Fruit fly (Drosophila melanogaster) whole organism, embryonic: Measurements from ENCODE around the gene CG7781.

Experiments used
- Adf1 ChIP-seq: fragments of 200-800 bp; sonication (Bioruptor generic); IDR thresholded peaks from 2 replicates; pipeline ENCODE4 v1.3.6; 2022; ENCODE audit warnings: missing biosample characterization, missing genetic modification characterization
- Atf-2 ChIP-seq: fragments of 200-800 bp; sonication (Bioruptor generic); optimal IDR thresholded peaks from 2 replicates; lab custom pipeline; 2016; ENCODE audit warnings: missing biosample characterization, missing genetic modification characterization
- CG11695 ChIP-seq: fragments of 200-800 bp; sonication (Bioruptor generic); IDR thresholded peaks from 3 replicates; pipeline ENCODE4 v1.3.6; 2022; ENCODE audit warnings: missing biosample characterization, missing genetic modification characterization
- CG12391 ChIP-seq: fragments of 200-800 bp; sonication (Bioruptor generic); optimal IDR thresholded peaks from 3 replicates; lab custom pipeline; 2018; ENCODE audit warnings: missing biosample characterization, mild to moderate bottlenecking, missing genetic modification characterization, moderate library complexity
- CG13894 ChIP-seq: fragments of 200-800 bp; sonication (Bioruptor generic); optimal IDR thresholded peaks from 3 replicates; lab custom pipeline; 2018; ENCODE audit warnings: missing biosample characterization, mild to moderate bottlenecking, missing genetic modification characterization, moderate library complexity
- CG1647 ChIP-seq: fragments of 200-800 bp; sonication (Bioruptor generic); optimal IDR thresholded peaks from 3 replicates; lab custom pipeline; 2016; ENCODE audit warnings: missing biosample characterization, missing genetic modification characterization
- CG17359 ChIP-seq: fragments of 200-800 bp; sonication (Bioruptor generic); optimal IDR thresholded peaks from 3 replicates; lab custom pipeline; 2018; ENCODE audit warnings: missing biosample characterization, mild to moderate bottlenecking, missing genetic modification characterization, moderate library complexity
- CG1792 ChIP-seq: fragments of 200-800 bp; sonication (Bioruptor generic); optimal IDR thresholded peaks from 2 replicates; lab custom pipeline; 2016; ENCODE audit warnings: missing biosample characterization, missing genetic modification characterization
- CG2116 ChIP-seq: fragments of 200-800 bp; sonication (Bioruptor generic); optimal IDR thresholded peaks from 3 replicates; lab custom pipeline; 2018; ENCODE audit warnings: missing biosample characterization, mild to moderate bottlenecking, missing genetic modification characterization
- CG30403 ChIP-seq: fragments of 200-800 bp; sonication (Bioruptor generic); optimal IDR thresholded peaks from 3 replicates; lab custom pipeline; 2016; ENCODE audit warnings: missing biosample characterization, missing genetic modification characterization
- CG33213 ChIP-seq: fragments of 200-800 bp; sonication (Bioruptor generic); optimal IDR thresholded peaks from 3 replicates; lab custom pipeline; 2016; ENCODE audit warnings: missing biosample characterization, missing genetic modification characterization
- CG3995 ChIP-seq: fragments of 200-800 bp; sonication (Bioruptor generic); optimal IDR thresholded peaks from 3 replicates; lab custom pipeline; 2016; ENCODE audit warnings: missing biosample characterization, missing genetic modification characterization
- CG4404 ChIP-seq: fragments of 200-800 bp; sonication (Bioruptor generic); IDR thresholded peaks from 2 replicates; pipeline ENCODE4 v1.3.6; 2022; ENCODE audit warnings: missing biosample characterization, missing genetic modification characterization
- CG6654 ChIP-seq: fragments of 200-800 bp; sonication (Bioruptor generic); optimal IDR thresholded peaks from 2 replicates; lab custom pipeline; 2017; ENCODE audit warnings: missing biosample characterization, mild to moderate bottlenecking, missing genetic modification characterization
- CG6683 ChIP-seq: fragments of 200-800 bp; sonication (Bioruptor generic); optimal IDR thresholded peaks from 2 replicates; lab custom pipeline; 2017; ENCODE audit warnings: missing biosample characterization, mild to moderate bottlenecking, missing genetic modification characterization, missing genetic modification reagents
- CG7556 ChIP-seq: fragments of 200-800 bp; sonication (Bioruptor generic); optimal IDR thresholded peaks from 2 replicates; lab custom pipeline; 2017; ENCODE audit warnings: missing biosample characterization, mild to moderate bottlenecking, missing genetic modification characterization
- CG7839 ChIP-seq: fragments of 200-800 bp; sonication (Bioruptor generic); optimal IDR thresholded peaks from 3 replicates; lab custom pipeline; 2018; ENCODE audit warnings: missing biosample characterization, mild to moderate bottlenecking, missing genetic modification characterization, moderate library complexity
- Deaf1 ChIP-seq: fragments of 200-800 bp; optimal IDR thresholded peaks from 3 replicates; lab custom pipeline; 2019; ENCODE audit warnings: missing biosample characterization, mild to moderate bottlenecking, missing genetic modification characterization, moderate library complexity
- Elba2 ChIP-seq: fragments of 200-800 bp; sonication (Bioruptor generic); optimal IDR thresholded peaks from 3 replicates; lab custom pipeline; 2016; ENCODE audit warnings: missing biosample characterization, missing genetic modification characterization
- Fer2 ChIP-seq: fragments of 200-800 bp; sonication (Bioruptor generic); optimal IDR thresholded peaks from 2 replicates; lab custom pipeline; 2018; ENCODE audit warnings: missing biosample characterization, mild to moderate bottlenecking, missing genetic modification characterization, moderate library complexity
- HLH3B ChIP-seq: fragments of 200-800 bp; sonication (Bioruptor generic); IDR thresholded peaks from 2 replicates; pipeline ENCODE4 v1.3.6; 2022; ENCODE audit warnings: missing biosample characterization, missing genetic modification characterization
- Hr39 ChIP-seq: fragments of >200 bp; optimal IDR thresholded peaks from 2 replicates; lab custom pipeline; 2017
- Kr ChIP-seq: fragments of 200-800 bp; sonication (Bioruptor generic); optimal IDR thresholded peaks from 2 replicates; lab custom pipeline; 2017; ENCODE audit warnings: missing biosample characterization, mild to moderate bottlenecking, missing genetic modification characterization
- Max ChIP-seq: fragments of 200-800 bp; sonication (Bioruptor generic); optimal IDR thresholded peaks from 2 replicates; lab custom pipeline; 2016; ENCODE audit warnings: missing biosample characterization, mild to moderate bottlenecking, missing genetic modification characterization
- Mrtf ChIP-seq: fragments of 200-800 bp; sonication (Bioruptor generic); IDR thresholded peaks from 3 replicates; pipeline ENCODE4 v1.3.6; 2022; ENCODE audit warnings: missing biosample characterization, missing genetic modification characterization
- Side ChIP-seq: fragments of 200-800 bp; sonication (Bioruptor generic); optimal IDR thresholded peaks from 2 replicates; lab custom pipeline; 2016; ENCODE audit warnings: missing biosample characterization, missing genetic modification characterization
- amos ChIP-seq: fragments of 200-800 bp; sonication (Bioruptor generic); IDR thresholded peaks from 2 replicates; pipeline ENCODE4 v1.3.6; 2022; ENCODE audit warnings: missing biosample characterization, missing genetic modification characterization; ENCODE audit not compliant: partially characterized antibody
- aop ChIP-seq: fragments of 200-800 bp; sonication (Bioruptor generic); IDR thresholded peaks from 2 replicates; pipeline ENCODE4 v1.3.6; 2022; ENCODE audit warnings: missing biosample characterization, missing genetic modification characterization
- bowl ChIP-seq: fragments of 200-800 bp; sonication (Bioruptor generic); IDR thresholded peaks from 2 replicates; pipeline ENCODE4 v1.3.6; 2022; ENCODE audit warnings: missing biosample characterization, missing genetic modification characterization
- caup ChIP-seq: fragments of 200-800 bp; sonication (Bioruptor generic); optimal IDR thresholded peaks from 3 replicates; lab custom pipeline; 2017; ENCODE audit warnings: missing biosample characterization, mild to moderate bottlenecking, missing genetic modification characterization, moderate library complexity; ENCODE audit not compliant: severe bottlenecking
- cg ChIP-seq: fragments of 200-800 bp; sonication (Bioruptor generic); optimal IDR thresholded peaks from 3 replicates; lab custom pipeline; 2019; ENCODE audit warnings: missing biosample characterization, mild to moderate bottlenecking, missing genetic modification characterization, moderate library complexity
- crol ChIP-seq: fragments of 200-800 bp; sonication (Bioruptor generic); IDR thresholded peaks from 2 replicates; pipeline ENCODE4 v1.3.6; 2022; ENCODE audit warnings: missing biosample characterization, missing genetic modification characterization
- ewg ChIP-seq: fragments of 200-800 bp; sonication (Bioruptor generic); optimal IDR thresholded peaks from 3 replicates; lab custom pipeline; 2017; ENCODE audit warnings: mild to moderate bottlenecking, missing biosample characterization, missing genetic modification reagents, missing genetic modification characterization
- jing ChIP-seq: fragments of 200-800 bp; sonication (Bioruptor generic); optimal IDR thresholded peaks from 2 replicates; lab custom pipeline; 2018; ENCODE audit warnings: missing biosample characterization, mild to moderate bottlenecking, missing genetic modification characterization
- ken ChIP-seq: fragments of 200-800 bp; sonication (Bioruptor generic); IDR thresholded peaks from 3 replicates; pipeline ENCODE4 v1.3.6; 2022; ENCODE audit warnings: missing biosample characterization, missing genetic modification characterization
- mam ChIP-seq: fragments of 200-800 bp; sonication (Bioruptor generic); optimal IDR thresholded peaks from 3 replicates; lab custom pipeline; 2016; ENCODE audit warnings: missing biosample characterization, missing genetic modification characterization
- nom ChIP-seq: fragments of 200-800 bp; sonication (Bioruptor generic); optimal IDR thresholded peaks from 2 replicates; lab custom pipeline; 2017; ENCODE audit warnings: missing biosample characterization, missing genetic modification characterization, mild to moderate bottlenecking, moderate library complexity, missing genetic modification reagents
- org-1 ChIP-seq: fragments of 200-800 bp; sonication (Bioruptor generic); optimal IDR thresholded peaks from 2 replicates; lab custom pipeline; 2017; ENCODE audit warnings: missing biosample characterization, missing genetic modification characterization
- pzg ChIP-seq: fragments of 200-800 bp; sonication (Bioruptor generic); optimal IDR thresholded peaks from 3 replicates; lab custom pipeline; 2018; ENCODE audit warnings: missing biosample characterization, mild to moderate bottlenecking, missing genetic modification characterization, moderate library complexity
- ranshi ChIP-seq: fragments of 200-800 bp; sonication (Bioruptor generic); IDR thresholded peaks from 2 replicates; pipeline ENCODE4 v1.3.6; 2022; ENCODE audit warnings: missing biosample characterization, missing genetic modification characterization
- salm ChIP-seq: fragments of 200-800 bp; sonication (Bioruptor generic); optimal IDR thresholded peaks from 2 replicates; lab custom pipeline; 2018; ENCODE audit warnings: missing biosample characterization, mild to moderate bottlenecking, missing genetic modification characterization
- schlank ChIP-seq: fragments of 200-800 bp; sonication (Bioruptor generic); optimal IDR thresholded peaks from 2 replicates; lab custom pipeline; 2018; ENCODE audit warnings: missing biosample characterization, mild to moderate bottlenecking, missing genetic modification characterization
- sima ChIP-seq: fragments of 200-800 bp; sonication (Bioruptor generic); optimal IDR thresholded peaks from 2 replicates; lab custom pipeline; 2016; ENCODE audit warnings: missing biosample characterization, missing genetic modification characterization
- slou ChIP-seq: fragments of 200-800 bp; sonication (Bioruptor generic); optimal IDR thresholded peaks from 3 replicates; lab custom pipeline; 2016; ENCODE audit warnings: missing biosample characterization, missing genetic modification characterization
- sr ChIP-seq: fragments of 200-800 bp; sonication (Bioruptor generic); IDR thresholded peaks from 3 replicates; pipeline ENCODE4 v1.3.6; 2022; ENCODE audit warnings: missing biosample characterization, missing genetic modification characterization
- ssp ChIP-seq: fragments of 200-800 bp; sonication (Bioruptor generic); IDR thresholded peaks from 2 replicates; pipeline ENCODE4 v1.3.6; 2022; ENCODE audit warnings: missing biosample characterization, missing genetic modification characterization
- stc ChIP-seq: fragments of 200-800 bp; sonication (Bioruptor generic); IDR thresholded peaks from 2 replicates; pipeline ENCODE4 v1.3.6; 2022; ENCODE audit warnings: missing biosample characterization, missing genetic modification characterization
- sug ChIP-seq: fragments of 200-800 bp; optimal IDR thresholded peaks from 2 replicates; lab custom pipeline; 2019; ENCODE audit warnings: missing biosample characterization, mild to moderate bottlenecking, missing genetic modification characterization, moderate library complexity
- tgo ChIP-seq: fragments of 200-800 bp; sonication (Bioruptor generic); IDR thresholded peaks from 3 replicates; pipeline ENCODE4 v1.3.6; 2022; ENCODE audit warnings: missing biosample characterization, missing genetic modification characterization
- tx ChIP-seq: fragments of 200-800 bp; sonication (Bioruptor generic); optimal IDR thresholded peaks from 2 replicates; lab custom pipeline; 2016; ENCODE audit warnings: missing biosample characterization, missing genetic modification characterization

CG7781 gene

DNA sequence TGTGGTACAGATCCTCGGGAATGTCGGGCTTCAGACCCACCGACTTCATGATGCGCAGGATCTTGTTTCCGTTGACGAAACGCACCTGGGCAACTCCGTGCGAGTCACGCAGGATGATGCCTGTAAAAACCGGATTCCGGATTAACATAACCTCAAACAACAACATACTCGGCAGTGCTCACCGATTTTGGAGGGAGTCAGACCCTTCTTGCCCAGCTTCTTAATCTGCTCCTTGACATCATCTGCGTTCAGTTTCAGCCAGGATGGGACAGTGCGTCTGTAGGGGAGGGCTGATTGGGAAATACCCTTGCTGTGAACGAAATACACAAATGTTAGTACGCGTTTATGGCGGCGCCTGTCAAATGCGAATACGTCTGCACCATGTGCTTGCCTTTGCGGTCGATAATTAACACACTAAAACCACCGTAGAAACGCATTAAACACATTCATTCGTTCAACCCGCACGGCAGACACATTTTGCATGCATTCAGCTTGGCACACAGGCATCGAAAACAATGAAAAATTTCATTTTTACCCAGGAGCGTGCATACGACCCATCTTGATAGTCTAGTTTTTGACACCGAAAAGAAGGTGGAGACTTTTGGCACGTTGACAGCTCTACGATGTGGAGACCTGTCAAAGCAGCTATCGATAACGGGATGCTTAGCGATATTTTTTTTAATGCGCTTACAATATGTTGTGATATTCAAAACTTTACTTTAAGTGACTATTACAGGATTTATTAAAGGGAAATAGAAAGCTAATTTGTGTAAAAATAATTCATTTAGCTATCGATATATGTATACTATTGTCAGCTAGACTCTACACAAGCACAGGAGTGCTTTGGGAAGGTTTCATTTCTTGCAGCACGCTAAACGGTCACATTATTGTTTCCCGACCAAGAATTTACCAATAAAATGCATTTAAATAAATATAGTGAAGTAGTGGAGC, 39.1 kb upstream of the CG7781 start, which contains the start of the genes RpS13 and CSN8 (continued):
- peak; percentile 81 for TF ChIP-seq CG3995 (GFP tag; lab: Kevin White, UChicago)
- peak; percentile 93 for TF ChIP-seq amos
- no peak for TF ChIP-seq bowl (GFP tag; lab: Robert Waterston, UW)
- TF ChIP-seq CG2116 = peak; percentile 98
- TF ChIP-seq ssp (GFP tag; lab: Robert Waterston, UW) = no peak
- TF ChIP-seq Kr (GFP tag; lab: Kevin White, UChicago) = no peak
- no peak for TF ChIP-seq stc
- TF ChIP-seq CG6683 = no peak
- TF ChIP-seq mam (GFP tag; lab: Kevin White, UChicago) = no peak
- TF ChIP-seq CG33213 (GFP tag; lab: Kevin White, UChicago) = peak; percentile 28
- TF ChIP-seq Adf1 (GFP tag; lab: Robert Waterston, UW) = no peak
- TF ChIP-seq Max (GFP tag; lab: Kevin White, UChicago) = no peak
- no peak for TF ChIP-seq Elba2 (GFP tag; lab: Kevin White, UChicago)
- peak; percentile 41 for TF ChIP-seq CG12391
- TF ChIP-seq ranshi (GFP tag; lab: Robert Waterston, UW) = no peak
- no peak for TF ChIP-seq slou (GFP tag; lab: Kevin White, UChicago)
- TF ChIP-seq Mrtf (GFP tag; lab: Robert Waterston, UW) = no peak
- TF ChIP-seq ken (GFP tag; lab: Robert Waterston, UW) = no peak
- TF ChIP-seq Hr39 (lab: Kevin White, UChicago) = no peak
- peak; percentile 10 for TF ChIP-seq CG7839 (tag; lab: Kevin White, UChicago)
- no peak for TF ChIP-seq CG1792 (GFP tag; lab: Kevin White, UChicago)
- TF ChIP-seq Atf-2 (GFP tag; lab: Kevin White, UChicago) = no peak
- no peak for TF ChIP-seq tx (GFP tag; lab: Kevin White, UChicago)
- TF ChIP-seq caup (GFP tag; lab: Kevin White, UChicago) = no peak
- TF ChIP-seq sima (GFP tag; lab: Kevin White, UChicago) = no peak
- no peak for TF ChIP-seq ewg (GFP tag; lab: Kevin White, UChicago)
- no peak for TF ChIP-seq CG1647 (GFP tag; lab: Kevin White, UChicago)
- no peak for TF ChIP-seq CG4404 (GFP tag; lab: Robert Waterston, UW)
- TF ChIP-seq cg (GFP tag; lab: Kevin White, UChicago) = peak; percentile 16
- no peak for TF ChIP-seq HLH3B (GFP tag; lab: Robert Waterston, UW)
- no peak for TF ChIP-seq tgo
- TF ChIP-seq crol = no peak
- peak; percentile 10 for TF ChIP-seq CG17359 (tag; lab: Kevin White, UChicago)
- TF ChIP-seq Fer2 = no peak
- TF ChIP-seq salm (tag; lab: Kevin White, UChicago) = peak; percentile 4
- no peak for TF ChIP-seq schlank (tag; lab: Kevin White, UChicago)
- TF ChIP-seq jing (GFP tag; lab: Kevin White, UChicago) = no peak
- peak; percentile 55 for TF ChIP-seq sug (tag; lab: Kevin White, UChicago)
- TF ChIP-seq Deaf1 (tag; lab: Kevin White, UChicago) = no peak
- TF ChIP-seq pzg (GFP tag; lab: Kevin White, UChicago) = peak; percentile 90
- no peak for TF ChIP-seq Side
- TF ChIP-seq CG6654 (GFP tag; lab: Kevin White, UChicago) = no peak
- TF ChIP-seq sr (GFP tag; lab: Robert Waterston, UW) = no peak
- peak; percentile 47 for TF ChIP-seq CG13894
- TF ChIP-seq aop (GFP tag; lab: Robert Waterston, UW) = no peak
- TF ChIP-seq CG7556 (GFP tag; lab: Kevin White, UChicago) = no peak
- TF ChIP-seq CG30403 = no peak
- no peak for TF ChIP-seq CG11695 (GFP tag; lab: Robert Waterston, UW)
- no peak for TF ChIP-seq org-1 (GFP tag; lab: Kevin White, UChicago)
- peak; percentile 32 for TF ChIP-seq nom (GFP tag; lab: Kevin White, UChicago)
